Worm (Caenorhabditis elegans) whole organism, midembryonic: ENCODE data around the gene K11D12.12.

Experiments
- cog-1 ChIP-seq: sonication (generic microtip); optimal IDR thresholded peaks from 2 replicates; lab custom pipeline; 2016; ENCODE audit warnings: missing genetic modification characterization, missing compliant biosample characterization
- flt-1 ChIP-seq: fragments of 200-800 bp; sonication (Bioruptor generic); IDR thresholded peaks from 2 replicates; pipeline ENCODE4 v1.3.6; 2022; ENCODE audit warnings: missing genetic modification characterization, missing compliant biosample characterization
- ref-1 ChIP-seq: fragments of 200-800 bp; sonication (Bioruptor generic); conservative IDR thresholded peaks from 2 replicates; pipeline ENCODE4 v1.3.6; 2022; ENCODE audit warnings: missing genetic modification reagents, missing genetic modification characterization, missing compliant biosample characterization
- tab-1 ChIP-seq: fragments of 200-800 bp; sonication (Bioruptor generic); IDR thresholded peaks from 2 replicates; pipeline ENCODE4 v1.3.6; 2022; ENCODE audit warnings: missing genetic modification characterization, missing compliant biosample characterization

DNA sequence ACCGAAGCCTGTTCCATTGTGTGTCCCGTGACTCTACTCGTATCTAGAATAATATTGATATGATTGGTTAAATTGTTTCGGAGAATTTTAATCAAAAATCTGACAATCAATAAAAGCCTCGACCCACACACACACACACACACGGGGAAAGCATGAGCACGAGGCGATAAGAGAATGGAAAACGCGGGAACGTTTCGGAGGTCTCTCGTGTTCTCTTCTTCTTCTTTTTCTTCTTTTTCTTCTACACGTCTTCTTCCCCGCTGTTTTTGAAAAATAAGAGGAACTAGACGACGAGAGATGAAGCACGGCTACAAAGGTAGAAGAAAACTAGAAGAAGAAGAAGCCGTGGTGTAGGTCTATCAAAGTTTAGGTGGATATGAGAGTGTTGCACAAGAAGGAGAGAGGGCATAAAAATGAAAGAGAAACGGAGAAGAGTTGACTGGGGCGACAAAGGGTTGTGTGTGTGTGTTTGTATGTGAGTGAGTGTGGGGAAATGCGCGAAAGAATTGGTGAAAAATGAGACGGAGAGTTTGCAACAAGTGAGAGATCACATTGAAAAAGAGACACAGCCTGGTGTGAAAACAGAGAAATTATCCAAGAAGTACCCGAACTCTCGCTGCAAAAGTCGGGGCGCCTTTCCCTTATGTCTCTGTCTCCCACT is 12.8 kb downstream of the K11D12.12 start, which contains the start of gene mlk-1:
- TF ChIP-seq cog-1 (tag; lab: Kevin White, UChicago) (peak; percentile 41), ref-1 (GFP tag; lab: Robert Waterston, UW) (no peak), flt-1 (GFP tag; lab: Robert Waterston, UW) (no peak), tab-1 (no peak)
